Worm (Caenorhabditis elegans) whole organism, young adult: ENCODE results near the gene cest-1.2.

ENCODE experiments used
- Y79H2A.3 ChIP-seq: fragments of 200-800 bp; sonication (Bioruptor generic); conservative IDR thresholded peaks from 2 replicates; pipeline ENCODE4 v1.3.6; 2022; ENCODE audit warnings: missing genetic modification reagents, missing genetic modification characterization, missing compliant biosample characterization
- akir-1 ChIP-seq: fragments of 200-800 bp; sonication (Bioruptor generic); optimal IDR thresholded peaks from 2 replicates; lab custom pipeline; 2018; ENCODE audit warnings: mild to moderate bottlenecking, missing genetic modification characterization, moderate library complexity, missing compliant biosample characterization
- aptf-2 ChIP-seq: fragments of 200-800 bp; sonication (Bioruptor generic); conservative IDR thresholded peaks from 2 replicates; pipeline ENCODE4 v1.3.6; 2022; ENCODE audit warnings: missing genetic modification reagents, missing genetic modification characterization, missing compliant biosample characterization
- dpl-1 ChIP-seq: fragments of 150-350 bp; optimal IDR thresholded peaks from 2 replicates; lab custom pipeline; 2014; ENCODE audit warnings: missing biosample characterization, missing genetic modification reagents, missing genetic modification characterization
- lin-54 ChIP-seq: fragments of 200-800 bp; sonication (Bioruptor generic); optimal IDR thresholded peaks from 2 replicates; lab custom pipeline; 2018; ENCODE audit warnings: mild to moderate bottlenecking, missing genetic modification characterization, missing compliant biosample characterization
- nhr-120 ChIP-seq: fragments of 200-800 bp; sonication (Bioruptor generic); IDR thresholded peaks from 2 replicates; pipeline ENCODE4 v1.3.6; 2022; ENCODE audit warnings: missing genetic modification characterization, missing compliant biosample characterization
- snpc-4 ChIP-seq, 5 experiments: fragments of 150-350 bp in 1 of 5; sonication (generic microtip) in 4 of 5; optimal IDR thresholded peaks; 2 replicates each; lab custom pipeline; 2014 to 2018; ENCODE audit warnings: missing genetic modification characterization in 5 of 5, missing biosample characterization in 3 of 5, antibody characterized with exemption in 2 of 5, mild to moderate bottlenecking in 2 of 5, missing compliant biosample characterization in 2 of 5, missing genotype in 2 of 5, moderate library complexity in 2 of 5, missing genetic modification reagents in 1 of 5
- unc-130 ChIP-seq: sonication (generic microtip); optimal IDR thresholded peaks from 2 replicates; lab custom pipeline; 2016; ENCODE audit warnings: missing genetic modification reagents, missing genetic modification characterization, missing compliant biosample characterization
- unc-62 ChIP-seq: fragments of 150-350 bp; optimal IDR thresholded peaks from 2 replicates; lab custom pipeline; 2014; ENCODE audit warnings: missing biosample characterization, missing genetic modification reagents, missing genetic modification characterization

DNA sequence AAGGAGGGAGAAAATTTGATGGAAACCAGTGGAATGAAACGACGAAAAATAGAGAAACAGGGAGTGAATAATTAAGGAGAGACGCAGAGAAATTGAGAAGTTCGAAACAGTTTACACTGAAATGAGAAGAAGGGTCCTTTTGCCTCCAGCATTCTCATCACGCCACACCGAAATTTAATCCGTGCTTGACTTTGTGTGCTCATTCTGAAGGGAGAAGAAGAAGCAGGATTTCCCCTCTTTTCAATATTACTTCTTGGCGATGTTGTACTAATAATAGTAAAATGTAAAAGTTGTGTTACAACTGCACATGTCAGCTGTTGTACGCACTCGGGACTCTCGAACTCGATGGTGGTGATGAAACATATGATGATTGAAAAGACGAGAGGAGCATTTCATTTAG lies 7.0 kb downstream of the cest-1.2 start:
- no peak for TF ChIP-seq unc-62 (GFP tag; lab: Kevin White, UChicago)
- TF ChIP-seq lin-54 (GFP tag; lab: Kevin White, UChicago), result no peak
- TF ChIP-seq nhr-120 (GFP tag; lab: Robert Waterston, UW), result no peak
- TF ChIP-seq snpc-4 (GFP tag; optimal IDR thresholded peaks at IDR 0.05; lab: Kevin White, UChicago), result no peak
- no peak for TF ChIP-seq snpc-4 (tag; optimal IDR thresholded peaks at IDR 0.05; lab: Kevin White, UChicago)
- no peak for TF ChIP-seq aptf-2
- no peak for TF ChIP-seq unc-130 (GFP tag; lab: Kevin White, UChicago)
- TF ChIP-seq dpl-1 (GFP tag; lab: Kevin White, UChicago), result no peak
- no peak for TF ChIP-seq akir-1 (GFP tag; lab: Kevin White, UChicago)
- TF ChIP-seq Y79H2A.3 (GFP tag; lab: Robert Waterston, UW), result no peak
